Worm (Caenorhabditis elegans) whole organism, early embryonic: Measurements from ENCODE around the gene snt-1.

ENCODE experiments used
- B0310.2 ChIP-seq: sonication (generic microtip); optimal IDR thresholded peaks from 2 replicates; lab custom pipeline; 2016; ENCODE audit warnings: mild to moderate bottlenecking, missing genetic modification characterization, missing compliant biosample characterization
- F13C5.2 ChIP-seq: sonication (generic microtip); optimal IDR thresholded peaks from 2 replicates; lab custom pipeline; 2017; ENCODE audit warnings: mild to moderate bottlenecking, missing genetic modification characterization, inconsistent platforms, missing compliant biosample characterization
- aly-1 ChIP-seq: sonication (generic microtip); optimal IDR thresholded peaks from 2 replicates; lab custom pipeline; 2016; ENCODE audit warnings: missing genetic modification characterization, missing compliant biosample characterization
- ama-1 ChIP-seq: fragments of 150-350 bp; optimal IDR thresholded peaks from 2 replicates; lab custom pipeline; 2014
- ceh-13 ChIP-seq: fragments of 200-800 bp; sonication (Bioruptor generic); optimal IDR thresholded peaks from 2 replicates; lab custom pipeline; 2018; ENCODE audit warnings: mild to moderate bottlenecking, missing genetic modification characterization, missing compliant biosample characterization
- ceh-36 ChIP-seq: sonication (generic microtip); optimal IDR thresholded peaks from 2 replicates; lab custom pipeline; 2016; ENCODE audit warnings: missing genetic modification characterization, inconsistent platforms, missing compliant biosample characterization
- ets-7 ChIP-seq: sonication (generic microtip); optimal IDR thresholded peaks from 2 replicates; lab custom pipeline; 2016; ENCODE audit warnings: missing genotype, missing genetic modification characterization, missing compliant biosample characterization
- flt-1 ChIP-seq: fragments of 200-800 bp; sonication (Bioruptor generic); IDR thresholded peaks from 2 replicates; pipeline ENCODE4 v1.3.6; 2022; ENCODE audit warnings: missing genetic modification characterization, missing compliant biosample characterization
- hmbx-1 ChIP-seq: sonication (generic microtip); optimal IDR thresholded peaks from 2 replicates; lab custom pipeline; 2016; ENCODE audit warnings: mild to moderate bottlenecking, missing genetic modification characterization, missing compliant biosample characterization
- hmg-4 ChIP-seq: fragments of 200-800 bp; sonication (Bioruptor generic); optimal IDR thresholded peaks from 2 replicates; lab custom pipeline; 2018; ENCODE audit warnings: mild to moderate bottlenecking, missing genetic modification characterization, missing compliant biosample characterization
- hnd-1 ChIP-seq: sonication (generic microtip); optimal IDR thresholded peaks from 2 replicates; lab custom pipeline; 2016; ENCODE audit warnings: missing genetic modification characterization, missing compliant biosample characterization
- pes-1 ChIP-seq: fragments of 200-800 bp; sonication (Bioruptor generic); IDR thresholded peaks from 2 replicates; pipeline ENCODE4 v1.3.6; 2022; ENCODE audit warnings: missing genetic modification reagents, missing genetic modification characterization, missing compliant biosample characterization
- scrt-1 ChIP-seq: fragments of 200-800 bp; sonication (Bioruptor generic); IDR thresholded peaks from 2 replicates; pipeline ENCODE4 v1.3.6; 2022; ENCODE audit warnings: missing genetic modification characterization, missing compliant biosample characterization
- sea-1 ChIP-seq: fragments of 200-800 bp; sonication (Bioruptor generic); conservative IDR thresholded peaks from 2 replicates; pipeline ENCODE4 v1.3.6; 2022; ENCODE audit warnings: missing genetic modification characterization, missing compliant biosample characterization
- tbx-11 ChIP-seq: fragments of 200-800 bp; sonication (Bioruptor generic); IDR thresholded peaks from 2 replicates; pipeline ENCODE4 v1.3.6; 2022; ENCODE audit warnings: missing genetic modification characterization, missing compliant biosample characterization
- tbx-37 ChIP-seq: fragments of 200-800 bp; sonication (Bioruptor generic); conservative IDR thresholded peaks from 2 replicates; pipeline ENCODE4 v1.3.6; 2022; ENCODE audit warnings: missing genetic modification reagents, missing genetic modification characterization, missing compliant biosample characterization
- tra-4 ChIP-seq: sonication (generic microtip); optimal IDR thresholded peaks from 2 replicates; lab custom pipeline; 2017; ENCODE audit warnings: missing genetic modification characterization, missing compliant biosample characterization

The snt-1 gene

DNA sequence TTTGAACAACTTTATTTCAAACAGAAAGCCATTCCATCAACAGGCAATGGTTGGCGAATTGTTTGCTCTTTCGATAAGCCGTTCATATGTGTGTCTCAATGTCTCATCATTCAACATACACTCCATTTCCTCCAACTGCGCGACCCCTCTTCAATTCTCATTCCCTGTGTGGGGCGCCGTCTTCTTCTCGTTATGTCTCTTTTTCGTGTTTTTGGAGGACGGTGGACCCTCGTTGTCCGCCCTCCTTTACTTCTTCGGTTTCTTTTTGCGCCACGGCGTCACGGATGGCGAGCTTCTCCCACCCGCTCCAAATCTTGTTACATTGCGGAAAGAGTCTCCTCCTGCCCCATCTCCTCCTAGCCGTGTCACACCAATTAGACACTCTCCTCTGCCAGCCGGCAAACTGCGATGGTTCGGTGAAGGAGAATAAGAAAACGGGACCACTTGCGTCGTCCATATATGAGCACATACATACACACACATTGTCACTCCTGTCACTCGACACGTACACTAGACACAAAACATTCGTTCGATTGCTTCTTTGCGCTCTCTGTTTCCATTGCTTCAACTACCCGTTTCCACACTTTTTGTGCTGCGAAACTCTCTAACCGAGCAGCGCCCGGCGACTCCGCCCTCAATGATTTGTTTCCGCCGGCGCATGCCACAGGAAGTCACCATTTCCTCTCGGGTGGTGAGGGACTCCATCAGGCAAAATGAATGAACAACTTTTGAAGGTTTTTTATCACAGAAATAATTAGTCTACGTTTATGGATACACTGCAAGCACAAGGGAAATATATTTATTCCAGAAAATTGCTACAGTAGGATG is 17.5 kb downstream of the snt-1 start:
- TF ChIP-seq ceh-13 (GFP tag; lab: Kevin White, UChicago) (no peak), tbx-11 (GFP tag; lab: Robert Waterston, UW) (no peak), sea-1 (GFP tag; lab: Robert Waterston, UW) (no peak), flt-1 (GFP tag; lab: Robert Waterston, UW) (no peak), aly-1 (tag; lab: Kevin White, UChicago) (no peak), pes-1 (GFP tag; lab: Robert Waterston, UW) (no peak), B0310.2 (tag; lab: Kevin White, UChicago) (no peak), ama-1 (lab: Kevin White, UChicago) (no peak), ets-7 (no peak), scrt-1 (GFP tag; lab: Robert Waterston, UW) (no peak), hnd-1 (tag; lab: Kevin White, UChicago) (no peak), ceh-36 (tag; lab: Kevin White, UChicago) (peak; percentile 50), hmbx-1 (tag; lab: Kevin White, UChicago) (no peak), hmg-4 (GFP tag; lab: Kevin White, UChicago) (peak; percentile 43), F13C5.2 (tag; lab: Kevin White, UChicago) (no peak), tra-4 (tag; lab: Kevin White, UChicago) (no peak), tbx-37 (GFP tag; lab: Robert Waterston, UW) (0 out of 2 replicates have a peak, but pooled peaks have one; percentile 35)

DNA sequence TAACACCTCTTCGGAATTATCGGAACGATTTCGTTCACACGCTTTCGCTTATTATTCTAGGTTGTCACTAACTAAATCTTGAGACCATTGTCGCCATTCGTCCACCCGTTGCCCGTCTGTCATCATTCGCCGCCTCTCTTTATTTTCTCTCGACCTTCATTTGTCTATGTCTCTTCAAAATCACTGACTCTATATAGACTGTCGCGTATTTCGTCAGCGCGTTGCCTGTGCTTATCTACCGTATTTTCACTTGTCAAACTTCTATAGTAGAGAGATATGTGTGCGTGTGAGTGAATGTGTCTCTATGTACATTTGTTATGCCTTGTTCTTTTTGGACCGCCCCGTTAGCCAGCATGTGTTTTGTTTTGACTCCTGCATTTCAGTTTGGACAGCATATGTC is 18.3 kb downstream of the snt-1 start:
- TF ChIP-seq sea-1 (GFP tag; lab: Robert Waterston, UW) (no peak), ets-7 (no peak), scrt-1 (GFP tag; lab: Robert Waterston, UW) (no peak), hnd-1 (tag; lab: Kevin White, UChicago) (no peak), ceh-36 (tag; lab: Kevin White, UChicago) (no peak), flt-1 (GFP tag; lab: Robert Waterston, UW) (no peak), hmbx-1 (tag; lab: Kevin White, UChicago) (no peak), tbx-11 (GFP tag; lab: Robert Waterston, UW) (no peak), hmg-4 (GFP tag; lab: Kevin White, UChicago) (no peak), ama-1 (lab: Kevin White, UChicago) (no peak), B0310.2 (tag; lab: Kevin White, UChicago) (no peak), aly-1 (tag; lab: Kevin White, UChicago) (no peak), pes-1 (GFP tag; lab: Robert Waterston, UW) (no peak), ceh-13 (GFP tag; lab: Kevin White, UChicago) (no peak), F13C5.2 (tag; lab: Kevin White, UChicago) (no peak), tra-4 (tag; lab: Kevin White, UChicago) (no peak)

DNA sequence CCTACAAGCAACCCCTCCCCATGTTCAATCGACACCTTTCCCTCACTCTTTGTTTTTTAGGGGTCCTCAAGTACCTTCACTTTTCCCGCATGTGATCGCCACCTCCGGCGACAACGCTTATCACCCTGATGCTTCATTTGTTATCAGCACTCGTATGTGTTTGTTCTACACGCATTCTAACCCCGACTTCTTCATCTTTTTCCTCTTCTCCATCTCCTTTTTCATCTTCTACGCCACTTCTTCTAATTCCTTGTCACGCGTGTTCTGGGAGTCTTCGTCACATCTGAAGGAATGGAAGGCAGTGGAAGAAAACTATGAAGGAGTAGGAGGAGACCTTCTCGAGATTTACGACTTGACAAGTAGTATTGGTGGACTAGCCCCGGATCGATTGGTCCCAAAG is 19.2 kb downstream of the snt-1 start:
- TF ChIP-seq ets-7 (no peak), ceh-36 (tag; lab: Kevin White, UChicago) (peak; percentile 45)

DNA sequence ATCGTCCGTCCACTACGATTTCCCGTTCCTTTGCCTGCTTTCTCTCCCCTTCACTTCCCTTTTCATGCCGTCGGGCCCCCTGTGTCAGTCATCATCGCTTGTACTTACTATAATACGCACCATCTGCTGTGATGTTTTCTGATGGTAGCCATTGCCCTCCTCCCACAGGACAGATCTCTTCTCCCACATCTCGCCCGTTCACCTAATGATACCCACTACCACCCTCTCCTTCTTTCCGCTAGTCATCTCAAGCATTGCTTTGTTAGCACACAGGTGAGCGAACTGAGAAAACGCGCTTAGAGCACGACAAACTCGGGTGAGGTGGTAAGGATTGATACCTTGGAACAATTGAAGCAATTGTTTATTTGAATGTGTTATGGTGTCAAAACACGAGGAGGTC is 20.2 kb downstream of the snt-1 start:
- TF ChIP-seq hmg-4 (GFP tag; lab: Kevin White, UChicago) (peak; percentile 57), ceh-36 (tag; lab: Kevin White, UChicago) (peak; percentile 40), scrt-1 (GFP tag; lab: Robert Waterston, UW) (no peak)

DNA sequence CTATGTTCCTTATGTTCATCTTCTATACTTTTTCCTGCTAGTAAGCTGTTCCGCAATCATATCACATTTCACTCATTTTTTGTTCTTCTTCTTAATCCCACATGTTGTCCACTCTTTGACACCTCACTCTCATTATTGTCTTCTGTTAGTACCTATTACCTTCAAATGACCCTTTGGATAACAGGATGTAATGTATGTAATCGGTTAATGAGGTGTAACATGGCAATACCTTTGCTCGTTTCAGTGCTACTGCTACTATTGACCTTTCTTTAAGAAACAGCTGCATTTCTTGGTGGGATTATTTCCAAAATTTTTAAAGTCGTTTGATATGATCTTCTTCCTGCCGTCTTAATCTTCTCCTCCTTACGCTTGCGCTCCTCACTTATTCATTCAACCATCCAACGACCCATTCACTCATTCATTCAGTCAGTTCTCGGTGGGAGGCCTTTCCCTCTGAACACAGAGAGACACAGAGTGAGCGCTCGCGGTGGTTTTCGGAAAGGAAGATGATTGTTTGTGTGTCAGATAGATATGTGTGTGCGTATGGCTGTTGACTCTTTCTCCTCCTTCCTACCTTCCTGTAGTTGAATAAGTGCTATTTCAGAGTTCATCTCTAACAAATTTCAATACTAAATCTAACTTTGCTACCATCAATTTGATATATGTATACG is 20.9 kb downstream of the snt-1 start:
- TF ChIP-seq hnd-1 (tag; lab: Kevin White, UChicago) (no peak), ets-7 (peak; percentile 12), hmbx-1 (tag; lab: Kevin White, UChicago) (no peak), pes-1 (GFP tag; lab: Robert Waterston, UW) (no peak), ceh-36 (tag; lab: Kevin White, UChicago) (peak; percentile 83), aly-1 (tag; lab: Kevin White, UChicago) (no peak), sea-1 (GFP tag; lab: Robert Waterston, UW) (0 out of 2 replicates have a peak, but pooled peaks have one; percentile 44), hmg-4 (GFP tag; lab: Kevin White, UChicago) (peak; percentile 77), F13C5.2 (tag; lab: Kevin White, UChicago) (no peak)

DNA sequence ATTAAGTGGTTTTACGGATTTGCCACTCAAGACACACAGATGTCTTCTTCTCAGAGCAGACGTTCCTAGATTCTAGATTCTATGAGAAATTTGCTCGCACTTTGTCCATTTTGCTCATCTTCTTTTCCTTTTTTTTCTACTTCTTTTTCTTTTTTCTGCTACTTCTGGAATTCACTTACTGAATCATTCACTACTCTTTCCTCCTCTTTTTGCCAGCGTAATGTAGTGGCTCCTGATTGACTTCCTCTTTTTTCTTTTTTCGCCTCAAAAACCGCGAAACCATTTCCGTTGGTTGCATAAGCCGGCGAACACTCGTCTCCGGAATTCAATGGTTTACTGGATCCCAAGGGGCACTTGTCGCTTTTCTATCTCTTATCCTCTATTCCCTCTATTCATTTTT is 21.4 kb downstream of the snt-1 start:
- TF ChIP-seq F13C5.2 (tag; lab: Kevin White, UChicago) (no peak), aly-1 (tag; lab: Kevin White, UChicago) (no peak), hmg-4 (GFP tag; lab: Kevin White, UChicago) (no peak), scrt-1 (GFP tag; lab: Robert Waterston, UW) (no peak), ceh-13 (GFP tag; lab: Kevin White, UChicago) (no peak), pes-1 (GFP tag; lab: Robert Waterston, UW) (no peak), flt-1 (GFP tag; lab: Robert Waterston, UW) (no peak), hnd-1 (tag; lab: Kevin White, UChicago) (no peak), tra-4 (tag; lab: Kevin White, UChicago) (no peak), tbx-11 (GFP tag; lab: Robert Waterston, UW) (no peak), B0310.2 (tag; lab: Kevin White, UChicago) (no peak), tbx-37 (GFP tag; lab: Robert Waterston, UW) (no peak), ceh-36 (tag; lab: Kevin White, UChicago) (no peak), hmbx-1 (tag; lab: Kevin White, UChicago) (no peak), sea-1 (GFP tag; lab: Robert Waterston, UW) (no peak), ets-7 (no peak)
